Worm (Caenorhabditis elegans): Measurements from ENCODE around the gene lelo-4.
A peak's percentile ranks its signal among the peaks of the same experiment; 100 is the strongest.

DNA sequence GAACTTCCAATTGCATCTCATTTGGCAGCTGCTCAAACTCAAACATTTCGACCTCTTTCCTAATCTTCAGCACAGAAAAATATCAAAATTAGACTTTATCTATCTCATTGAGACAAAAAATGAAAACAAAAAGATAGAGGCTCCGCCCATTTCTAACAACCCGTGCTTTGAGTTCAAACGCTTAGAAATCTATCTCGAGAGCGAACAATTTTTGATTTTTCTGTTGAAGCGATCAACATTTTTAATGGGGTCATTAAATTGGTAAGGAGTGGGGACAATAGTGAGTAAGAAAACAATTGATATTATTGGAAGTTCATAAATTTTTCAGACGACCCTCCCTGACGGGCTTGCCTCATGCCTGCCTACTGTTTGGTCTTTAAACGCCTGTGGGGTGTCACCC lies 15.9 kb upstream of the lelo-4 start, which contains the start of the genes C25H3.10 and C25H3.1:
- TF ChIP-seq mdl-1 (tag; optimal IDR thresholded peaks at IDR 0.05): no peak
- no peak for TF ChIP-seq ztf-11 (tag; optimal IDR thresholded peaks at IDR 0.05)
- no peak for TF ChIP-seq dmd-8 (GFP tag; IDR thresholded peaks at IDR 0.05)
- no peak for TF ChIP-seq fkh-10 (GFP tag; optimal IDR thresholded peaks at IDR 0.05)
- peak; percentile 12 for TF ChIP-seq nhr-28 (tag; optimal IDR thresholded peaks at IDR 0.05)
- no peak for TF ChIP-seq Y105C5A.15 (GFP tag; IDR thresholded peaks at IDR 0.05)
- TF ChIP-seq nhr-237 (tag; optimal IDR thresholded peaks at IDR 0.05): no peak
- no peak for TF ChIP-seq unc-62 (GFP tag; optimal IDR thresholded peaks at IDR 0.05 in 1 of 2)
- TF ChIP-seq unc-62 (tag; optimal IDR thresholded peaks at IDR 0.05): no peak
- no peak for TF ChIP-seq nhr-11 (tag; optimal IDR thresholded peaks at IDR 0.05)
- TF ChIP-seq ces-1 (GFP tag; optimal IDR thresholded peaks at IDR 0.05): no peak
- no peak for TF ChIP-seq pha-4 (GFP tag; IDR thresholded peaks at IDR 0.05)
- TF ChIP-seq pha-4 (tag; optimal IDR thresholded peaks at IDR 0.05): no peak
- TF ChIP-seq mep-1 (tag; optimal IDR thresholded peaks at IDR 0.05): no peak
